Worm (Caenorhabditis elegans): ENCODE results near the gene EGAP1.5.
A peak's percentile ranks its signal among the peaks of the same experiment; 100 is the strongest.

Gene EGAP1.5

DNA sequence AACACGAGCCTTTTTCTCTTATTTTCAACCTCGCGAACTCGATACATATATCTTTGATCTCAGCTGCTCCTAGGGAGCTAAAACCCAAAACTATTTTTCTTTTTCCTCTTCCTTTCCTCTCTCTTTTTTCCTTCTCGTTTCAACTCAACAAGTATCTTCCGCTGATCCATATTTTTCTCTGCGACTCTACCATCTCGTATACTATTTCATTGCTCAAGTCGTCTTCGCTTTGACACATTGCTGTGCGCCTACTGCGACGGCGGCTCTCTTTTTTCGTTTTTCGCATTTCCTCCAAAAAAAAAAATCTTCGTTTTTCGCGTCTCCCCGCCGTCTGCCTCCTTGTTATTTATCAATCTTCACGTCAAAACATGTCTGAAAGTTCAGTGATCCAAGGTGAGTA lies 18.3 kb downstream of the EGAP1.5 start:
- TF ChIP-seq flt-1 (GFP tag; IDR thresholded peaks at IDR 0.05) (no peak), ets-7 (tag; optimal IDR thresholded peaks at IDR 0.05) (no peak), hmbx-1 (tag; optimal IDR thresholded peaks at IDR 0.05) (no peak)

DNA sequence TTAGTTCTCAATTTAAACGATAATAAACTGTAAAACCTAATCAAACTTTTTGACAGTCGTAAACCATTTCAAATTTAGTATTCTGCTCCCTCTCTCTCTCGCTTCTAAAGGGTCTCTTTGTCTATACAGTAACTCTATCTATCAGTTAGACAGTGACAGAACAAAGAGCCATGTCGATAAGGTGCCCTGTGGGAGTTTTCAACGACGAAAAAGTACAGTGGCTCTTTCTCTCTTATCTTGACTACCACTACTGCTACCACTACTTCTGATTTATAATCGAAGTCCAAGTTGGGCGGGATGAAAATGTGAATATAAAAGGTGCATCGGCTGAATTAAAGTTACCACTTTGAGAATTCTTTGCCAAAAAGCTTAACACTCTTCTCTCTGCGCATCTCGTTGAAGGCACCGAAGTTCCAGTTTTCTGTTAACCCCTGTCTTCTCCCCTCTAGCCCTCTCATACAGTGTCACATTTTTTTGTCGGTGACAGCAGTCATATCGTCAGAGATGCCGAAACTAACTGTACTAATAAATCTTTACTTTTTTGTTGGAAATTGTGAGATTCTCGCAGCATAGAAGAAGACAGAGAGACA lies 19.3 kb downstream of the EGAP1.5 start:
- TF ChIP-seq flt-1 (GFP tag; IDR thresholded peaks at IDR 0.05) (no peak), tbx-37 (GFP tag; conservative IDR thresholded peaks at IDR 0.05) (no peak), ama-1 (optimal IDR thresholded peaks at IDR 0.05) (no peak), aly-1 (tag; optimal IDR thresholded peaks at IDR 0.05) (no peak), sea-1 (GFP tag; conservative IDR thresholded peaks at IDR 0.05) (no peak), pes-1 (GFP tag; IDR thresholded peaks at IDR 0.05) (no peak), tra-4 (tag; optimal IDR thresholded peaks at IDR 0.05) (no peak), B0310.2 (tag; optimal IDR thresholded peaks at IDR 0.05) (no peak), hnd-1 (tag; optimal IDR thresholded peaks at IDR 0.05) (no peak), scrt-1 (GFP tag; IDR thresholded peaks at IDR 0.05) (no peak)

ce11 chrIII:5951589-5952378 lies 20.3 kb downstream of the EGAP1.5 start:
- TF ChIP-seq ets-7 (tag; optimal IDR thresholded peaks at IDR 0.05): no peak
- TF ChIP-seq B0310.2 (tag; optimal IDR thresholded peaks at IDR 0.05): no peak
- TF ChIP-seq scrt-1 (GFP tag; IDR thresholded peaks at IDR 0.05): no peak
- TF ChIP-seq tbx-11 (GFP tag; IDR thresholded peaks at IDR 0.05): no peak
- TF ChIP-seq hmg-4 (GFP tag; optimal IDR thresholded peaks at IDR 0.05): no peak
- TF ChIP-seq ama-1 (optimal IDR thresholded peaks at IDR 0.05): no peak

ce11 chrIII:5953041-5953912 lies 21.8 kb downstream of the EGAP1.5 start:
- TF ChIP-seq F13C5.2 (tag; optimal IDR thresholded peaks at IDR 0.05): no peak
- TF ChIP-seq aly-1 (tag; optimal IDR thresholded peaks at IDR 0.05): no peak
- TF ChIP-seq sea-1 (GFP tag; conservative IDR thresholded peaks at IDR 0.05): no peak
- no peak for TF ChIP-seq ama-1 (optimal IDR thresholded peaks at IDR 0.05)
- no peak for TF ChIP-seq flt-1 (GFP tag; IDR thresholded peaks at IDR 0.05)
- no peak for TF ChIP-seq tbx-37 (GFP tag; conservative IDR thresholded peaks at IDR 0.05)
- no peak for TF ChIP-seq tbx-11 (GFP tag; IDR thresholded peaks at IDR 0.05)

DNA sequence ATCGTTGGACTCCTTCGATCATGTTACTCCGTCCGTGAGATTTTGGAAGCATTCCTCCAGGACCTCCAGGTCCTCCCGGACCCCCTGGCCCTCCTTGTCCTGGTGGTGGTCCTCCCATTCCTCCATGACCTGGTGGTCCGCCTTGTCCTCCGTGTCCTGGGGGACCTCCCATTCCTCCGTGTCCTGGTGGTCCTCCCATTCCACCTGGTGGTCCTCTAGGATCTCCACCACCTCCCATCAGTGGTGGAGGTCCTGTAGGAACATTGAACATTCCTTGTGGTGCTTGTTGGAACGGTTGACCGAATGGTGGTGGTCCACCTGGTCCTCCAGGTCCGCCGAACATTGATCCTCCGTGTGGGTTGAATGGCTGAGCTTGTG lies 22.4 kb downstream of the EGAP1.5 start:
- TF ChIP-seq B0310.2 (tag; optimal IDR thresholded peaks at IDR 0.05) (no peak), ceh-36 (tag; optimal IDR thresholded peaks at IDR 0.05) (no peak), ceh-13 (GFP tag; optimal IDR thresholded peaks at IDR 0.05) (peak; percentile 2), hmbx-1 (tag; optimal IDR thresholded peaks at IDR 0.05) (no peak), ets-7 (tag; optimal IDR thresholded peaks at IDR 0.05) (no peak), tbx-11 (GFP tag; IDR thresholded peaks at IDR 0.05) (0 out of 2 replicates have a peak, but pooled peaks have one; percentile 21), F13C5.2 (tag; optimal IDR thresholded peaks at IDR 0.05) (no peak), flt-1 (GFP tag; IDR thresholded peaks at IDR 0.05) (no peak), ama-1 (optimal IDR thresholded peaks at IDR 0.05) (no peak), hmg-4 (GFP tag; optimal IDR thresholded peaks at IDR 0.05) (no peak), hnd-1 (tag; optimal IDR thresholded peaks at IDR 0.05) (no peak), aly-1 (tag; optimal IDR thresholded peaks at IDR 0.05) (no peak), sea-1 (GFP tag; conservative IDR thresholded peaks at IDR 0.05) (no peak)

ce11 chrIII:5958172-5958886 lies 26.8 kb downstream of the EGAP1.5 start, which contains the start of the genes nono-1 and nop-1:
Gene nono-1, minus strand, starts transcription at chrIII:5958246.
Gene nop-1, plus strand, starts transcription at chrIII:5958722.
- TF ChIP-seq F13C5.2 (tag; optimal IDR thresholded peaks at IDR 0.05): peak; percentile 2
- TF ChIP-seq hmg-4 (GFP tag; optimal IDR thresholded peaks at IDR 0.05): peak; percentile 49
- no peak for TF ChIP-seq flt-1 (GFP tag; IDR thresholded peaks at IDR 0.05)
- TF ChIP-seq ceh-13 (GFP tag; optimal IDR thresholded peaks at IDR 0.05): no peak

DNA sequence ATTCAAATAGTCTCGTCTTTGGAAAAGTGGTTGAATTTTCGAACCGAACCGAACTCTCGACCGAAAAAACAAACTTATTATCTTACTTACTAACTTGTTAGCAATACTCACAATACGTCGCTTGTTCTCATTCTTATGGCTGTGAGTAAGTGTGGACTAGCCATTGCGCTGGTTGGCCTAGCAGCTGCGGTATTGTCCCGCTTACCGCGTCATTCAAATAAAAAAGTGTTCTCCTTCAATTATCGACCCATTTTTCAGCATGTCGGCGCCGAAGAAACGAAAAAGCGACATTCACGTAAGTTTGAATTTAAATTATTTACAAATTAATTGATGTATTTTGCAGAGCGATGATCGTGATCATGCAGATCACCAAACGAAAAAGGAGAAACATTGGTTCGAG lies 27.5 kb downstream of the EGAP1.5 start:
- TF ChIP-seq ceh-36 (tag; optimal IDR thresholded peaks at IDR 0.05) (no peak), aly-1 (tag; optimal IDR thresholded peaks at IDR 0.05) (no peak), ceh-13 (GFP tag; optimal IDR thresholded peaks at IDR 0.05) (no peak), pes-1 (GFP tag; IDR thresholded peaks at IDR 0.05) (no peak), tra-4 (tag; optimal IDR thresholded peaks at IDR 0.05) (no peak), tbx-37 (GFP tag; conservative IDR thresholded peaks at IDR 0.05) (no peak), hmg-4 (GFP tag; optimal IDR thresholded peaks at IDR 0.05) (no peak), ets-7 (tag; optimal IDR thresholded peaks at IDR 0.05) (no peak)

All from whole organism, early embryonic.